Worm (Caenorhabditis elegans): Measurements from ENCODE around the gene srv-8.

srv-8 gene

ce11 chrV:13372821-13373220 is 47.7 kb downstream of the srv-8 start:
- no peak for TF ChIP-seq unc-62 (GFP tag; optimal IDR thresholded peaks at IDR 0.05)

ce11 chrV:13371336-13371735 is 49.2 kb downstream of the srv-8 start:
- TF ChIP-seq unc-62 (GFP tag; optimal IDR thresholded peaks at IDR 0.05) = no peak

- no peak for TF ChIP-seq unc-62 (GFP tag; optimal IDR thresholded peaks at IDR 0.05)
Observed at ce11 chrV:13370265-13370664, 50.3 kb downstream of the srv-8 start.

DNA sequence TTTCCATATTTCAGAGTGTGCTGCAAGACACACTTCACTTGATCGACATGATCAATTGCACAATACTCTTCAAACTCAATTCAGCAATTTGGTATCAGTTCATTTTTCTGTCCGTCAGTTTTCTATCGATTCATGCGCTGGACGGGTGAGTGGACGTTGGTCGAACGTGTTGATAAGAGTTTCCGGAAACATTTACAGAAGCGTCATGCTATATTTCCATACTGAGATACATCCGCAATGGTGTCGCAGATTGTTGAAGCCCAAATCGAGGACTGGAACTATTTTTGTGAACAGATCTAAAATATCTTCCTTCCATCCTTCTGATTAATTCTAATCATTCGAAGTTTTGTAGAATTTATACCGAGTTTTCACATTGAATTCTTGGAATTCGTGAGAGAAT is 50.9 kb downstream of the srv-8 start:
- TF ChIP-seq unc-62 (GFP tag; optimal IDR thresholded peaks at IDR 0.05) = no peak

Measured in whole organism, dauer.